Worm (Caenorhabditis elegans) whole organism, late embryonic: Measurements from ENCODE around the gene F49C5.9.
"Not testable (repeated sequence)": the region's sequence is repeated elsewhere in the genome, so short reads cannot be mapped to it uniquely, and the experiment has no call there.

Experiments
- C38D4.7 ChIP-seq: fragments of 200-800 bp; sonication (Bioruptor generic); optimal IDR thresholded peaks from 2 replicates; lab custom pipeline; 2018; ENCODE audit warnings: mild to moderate bottlenecking, missing genetic modification characterization, moderate library complexity, missing compliant biosample characterization
- F13H6.1 ChIP-seq: sonication (generic microtip); optimal IDR thresholded peaks from 2 replicates; lab custom pipeline; 2016; ENCODE audit warnings: missing genetic modification characterization, missing compliant biosample characterization
- K02D7.2 ChIP-seq: sonication (generic microtip); optimal IDR thresholded peaks from 2 replicates; lab custom pipeline; 2017; ENCODE audit warnings: mild to moderate bottlenecking, missing genetic modification characterization, missing compliant biosample characterization
- K09A11.1 ChIP-seq: sonication (generic microtip); optimal IDR thresholded peaks from 2 replicates; lab custom pipeline; 2017; ENCODE audit warnings: antibody characterized with exemption, mild to moderate bottlenecking, missing genetic modification characterization, missing compliant biosample characterization; ENCODE audit not compliant: insufficient read depth
- T23F11.4 ChIP-seq: fragments of 200-800 bp; sonication (Bioruptor generic); optimal IDR thresholded peaks from 2 replicates; lab custom pipeline; 2018; ENCODE audit warnings: mild to moderate bottlenecking, missing genetic modification characterization, missing compliant biosample characterization
- ama-1 ChIP-seq: fragments of 150-350 bp; optimal IDR thresholded peaks from 2 replicates; lab custom pipeline; 2014
- ceh-18 ChIP-seq: sonication (generic microtip); optimal IDR thresholded peaks from 2 replicates; lab custom pipeline; 2016; ENCODE audit warnings: missing genetic modification characterization, missing compliant biosample characterization
- ceh-24 ChIP-seq: sonication (generic microtip); optimal IDR thresholded peaks from 2 replicates; lab custom pipeline; 2016; ENCODE audit warnings: mild to moderate bottlenecking, missing genetic modification characterization, missing compliant biosample characterization
- ceh-30 ChIP-seq: fragments of 150-350 bp; optimal IDR thresholded peaks from 2 replicates; lab custom pipeline; 2014; ENCODE audit warnings: missing biosample characterization, missing genetic modification characterization
- ceh-48 ChIP-seq: sonication (generic microtip); optimal IDR thresholded peaks from 2 replicates; lab custom pipeline; 2016; ENCODE audit warnings: missing genetic modification characterization, inconsistent platforms, missing compliant biosample characterization
- ceh-9 ChIP-seq: sonication (generic microtip); optimal IDR thresholded peaks from 2 replicates; lab custom pipeline; 2016; ENCODE audit warnings: mild to moderate bottlenecking, missing genetic modification characterization, inconsistent platforms, missing compliant biosample characterization
- che-1 ChIP-seq: sonication (generic microtip); optimal IDR thresholded peaks from 2 replicates; lab custom pipeline; 2016; ENCODE audit warnings: mild to moderate bottlenecking, missing genetic modification characterization, missing compliant biosample characterization
- elt-2 ChIP-seq: sonication (generic microtip); optimal IDR thresholded peaks from 2 replicates; lab custom pipeline; 2016; ENCODE audit warnings: missing genetic modification reagents, missing genetic modification characterization, missing compliant biosample characterization
- ets-4 ChIP-seq: sonication (generic microtip); optimal IDR thresholded peaks from 2 replicates; lab custom pipeline; 2016; ENCODE audit warnings: missing genetic modification characterization, missing compliant biosample characterization
- eyg-1 ChIP-seq: sonication (generic microtip); optimal IDR thresholded peaks from 2 replicates; lab custom pipeline; 2016; ENCODE audit warnings: missing genotype, missing genetic modification characterization, missing compliant biosample characterization
- fkh-10 ChIP-seq: fragments of 150-350 bp; optimal IDR thresholded peaks from 2 replicates; lab custom pipeline; 2014; ENCODE audit warnings: missing biosample characterization, missing genetic modification reagents, missing genetic modification characterization
- fkh-6 ChIP-seq: sonication (generic microtip); optimal IDR thresholded peaks from 2 replicates; lab custom pipeline; 2016; ENCODE audit warnings: missing genetic modification characterization, missing compliant biosample characterization
- hlh-13 ChIP-seq: fragments of 200-800 bp; sonication (Bioruptor generic); optimal IDR thresholded peaks from 2 replicates; lab custom pipeline; 2018; ENCODE audit warnings: mild to moderate bottlenecking, missing genetic modification characterization, missing compliant biosample characterization
- hlh-15 ChIP-seq: sonication (generic microtip); optimal IDR thresholded peaks from 2 replicates; lab custom pipeline; 2016; ENCODE audit warnings: missing genetic modification characterization, missing compliant biosample characterization
- hlh-30 ChIP-seq: sonication (generic microtip); optimal IDR thresholded peaks from 2 replicates; lab custom pipeline; 2017; ENCODE audit warnings: antibody characterized with exemption, missing genetic modification characterization, missing compliant biosample characterization; ENCODE audit not compliant: insufficient read depth
- lim-6 ChIP-seq: sonication (generic microtip); optimal IDR thresholded peaks from 2 replicates; lab custom pipeline; 2016; ENCODE audit warnings: missing genetic modification characterization, missing compliant biosample characterization
- nhr-232 ChIP-seq: sonication (generic microtip); optimal IDR thresholded peaks from 2 replicates; lab custom pipeline; 2016; ENCODE audit warnings: missing genetic modification characterization, missing compliant biosample characterization
- odd-2 ChIP-seq: sonication (generic microtip); optimal IDR thresholded peaks from 2 replicates; lab custom pipeline; 2017; ENCODE audit warnings: antibody characterized with exemption, mild to moderate bottlenecking, missing genetic modification characterization, missing compliant biosample characterization
- pag-3 ChIP-seq: sonication (generic microtip); optimal IDR thresholded peaks from 2 replicates; lab custom pipeline; 2016; ENCODE audit warnings: missing compliant biosample characterization, missing genetic modification characterization, borderline replicate concordance
- pat-9 ChIP-seq: fragments of 200-800 bp; sonication (Bioruptor generic); optimal IDR thresholded peaks from 2 replicates; lab custom pipeline; 2018; ENCODE audit warnings: mild to moderate bottlenecking, missing genetic modification characterization, moderate library complexity, missing compliant biosample characterization
- pax-1 ChIP-seq: fragments of 150-350 bp; optimal IDR thresholded peaks from 2 replicates; lab custom pipeline; 2014; ENCODE audit warnings: missing biosample characterization, missing genetic modification characterization
- pros-1 ChIP-seq: fragments of 150-350 bp; optimal IDR thresholded peaks from 2 replicates; lab custom pipeline; 2014; ENCODE audit warnings: missing biosample characterization, missing genetic modification reagents, missing genetic modification characterization
- ref-2 ChIP-seq: sonication (generic microtip); optimal IDR thresholded peaks from 2 replicates; lab custom pipeline; 2016; ENCODE audit warnings: missing genetic modification characterization, missing compliant biosample characterization
- sox-2 ChIP-seq: fragments of 200-800 bp; sonication (Bioruptor generic); IDR thresholded peaks from 2 replicates; pipeline ENCODE4 v1.3.6; 2022; ENCODE audit warnings: missing genetic modification reagents, missing genetic modification characterization, missing compliant biosample characterization
- sox-4 ChIP-seq: sonication (generic microtip); optimal IDR thresholded peaks from 2 replicates; lab custom pipeline; 2017; ENCODE audit warnings: mild to moderate bottlenecking, missing genetic modification characterization, inconsistent platforms, missing compliant biosample characterization
- tbx-7 ChIP-seq: sonication (generic microtip); optimal IDR thresholded peaks from 2 replicates; lab custom pipeline; 2016; ENCODE audit warnings: missing genotype, missing genetic modification characterization, missing compliant biosample characterization
- ttx-3 ChIP-seq: sonication (generic microtip); optimal IDR thresholded peaks from 2 replicates; lab custom pipeline; 2016; ENCODE audit warnings: missing genetic modification reagents, missing genetic modification characterization, missing compliant biosample characterization
- unc-3 ChIP-seq, 2 experiments: fragments of 200-800 bp in 1 of 2; sonication (Bioruptor generic) in 1 of 2; sonication (generic microtip) in 1 of 2; conservative IDR thresholded peaks in 1 of 2; optimal IDR thresholded peaks in 1 of 2; 2 replicates each; pipeline versions ENCODE4 v1.3.6 to Lab custom; 2016 to 2022; ENCODE audit warnings: missing compliant biosample characterization in 2 of 2, missing genetic modification characterization in 2 of 2, missing genetic modification reagents in 1 of 2
- unc-55 ChIP-seq: sonication (generic microtip); optimal IDR thresholded peaks from 2 replicates; lab custom pipeline; 2017; ENCODE audit warnings: missing biosample characterization, missing genetic modification reagents, missing genetic modification characterization
- unc-86 ChIP-seq: sonication (generic microtip); optimal IDR thresholded peaks from 2 replicates; lab custom pipeline; 2016; ENCODE audit warnings: missing genetic modification characterization, missing compliant biosample characterization

Gene F49C5.9

ce11 chrII:12547547-12547946 lies 3.1 kb upstream of the F49C5.9 start, which contains the start of gene F49C5.16:
Gene F49C5.16, plus strand, starts transcription at chrII:12547847.
- TF ChIP-seq ceh-9 (tag; lab: Kevin White, UChicago) = no peak
- no peak for TF ChIP-seq hlh-13
- TF ChIP-seq ama-1 (lab: Kevin White, UChicago) = no peak
- no peak for TF ChIP-seq ceh-24 (tag; lab: Kevin White, UChicago)
- TF ChIP-seq pax-1 (tag; lab: Kevin White, UChicago) = no peak
- no peak for TF ChIP-seq ref-2 (tag; lab: Kevin White, UChicago)
- no peak for TF ChIP-seq ceh-18
- no peak for TF ChIP-seq K09A11.1 (tag; lab: Kevin White, UChicago)
- no peak for TF ChIP-seq ceh-30 (tag; lab: Kevin White, UChicago)
- TF ChIP-seq odd-2 = no peak
- no peak for TF ChIP-seq eyg-1 (tag; lab: Kevin White, UChicago)
- TF ChIP-seq tbx-7 = no peak
- no peak for TF ChIP-seq elt-2 (tag; lab: Kevin White, UChicago)
- no peak for TF ChIP-seq sox-2 (GFP tag; lab: Robert Waterston, UW)
- no peak for TF ChIP-seq pag-3 (tag; lab: Kevin White, UChicago)
- no peak for TF ChIP-seq T23F11.4 (GFP tag; lab: Kevin White, UChicago)
- no peak for TF ChIP-seq ttx-3 (tag; lab: Kevin White, UChicago)

DNA sequence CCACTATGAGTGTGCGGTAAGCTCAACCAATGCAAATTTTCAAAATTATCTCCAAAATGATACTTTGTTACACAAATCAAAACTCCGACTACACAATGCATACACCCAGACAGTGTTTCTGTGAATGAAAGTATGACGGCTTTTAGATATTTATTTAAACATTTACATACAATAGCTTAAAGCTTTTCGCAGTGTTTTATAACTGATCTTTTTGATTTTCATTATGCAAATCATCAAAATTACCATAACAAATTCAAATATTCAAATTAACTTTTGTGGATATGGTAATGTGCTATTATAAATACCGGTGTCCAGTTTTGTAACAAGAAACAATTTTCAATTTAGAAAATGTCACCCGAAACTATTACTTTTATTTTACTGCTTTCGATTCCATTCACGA lies 2.0 kb upstream of the F49C5.9 start, which contains the start of the genes F49C5.5 and F49C5.10:
Gene F49C5.5, minus strand, starts transcription at position 101 of the 400 bp plus-strand sequence.
Gene F49C5.10, plus strand, starts transcription at position 344 of the 400 bp plus-strand sequence.
- TF ChIP-seq F13H6.1 = no peak
- TF ChIP-seq pros-1 (tag; lab: Kevin White, UChicago) = no peak
- TF ChIP-seq ceh-24 (tag; lab: Kevin White, UChicago) = no peak
- no peak for TF ChIP-seq lim-6 (tag; lab: Kevin White, UChicago)
- TF ChIP-seq hlh-15 (tag; lab: Kevin White, UChicago) = no peak
- TF ChIP-seq pat-9 (tag; lab: Kevin White, UChicago) = no peak

- no peak for TF ChIP-seq unc-3 (GFP tag; conservative IDR thresholded peaks at IDR 0.05; lab: Robert Waterston, UW)
- no peak for TF ChIP-seq unc-3 (tag; optimal IDR thresholded peaks at IDR 0.05; lab: Kevin White, UChicago)
- peak; percentile 89 for TF ChIP-seq elt-2 (tag; lab: Kevin White, UChicago)
- TF ChIP-seq K02D7.2 = no peak
- TF ChIP-seq unc-86 (tag; lab: Kevin White, UChicago) = no peak
- TF ChIP-seq unc-55 (GFP tag; lab: Kevin White, UChicago) = no peak
These were observed 1.8 kb downstream of the F49C5.9 start for ce11 chrII:12542594-12542997.

DNA sequence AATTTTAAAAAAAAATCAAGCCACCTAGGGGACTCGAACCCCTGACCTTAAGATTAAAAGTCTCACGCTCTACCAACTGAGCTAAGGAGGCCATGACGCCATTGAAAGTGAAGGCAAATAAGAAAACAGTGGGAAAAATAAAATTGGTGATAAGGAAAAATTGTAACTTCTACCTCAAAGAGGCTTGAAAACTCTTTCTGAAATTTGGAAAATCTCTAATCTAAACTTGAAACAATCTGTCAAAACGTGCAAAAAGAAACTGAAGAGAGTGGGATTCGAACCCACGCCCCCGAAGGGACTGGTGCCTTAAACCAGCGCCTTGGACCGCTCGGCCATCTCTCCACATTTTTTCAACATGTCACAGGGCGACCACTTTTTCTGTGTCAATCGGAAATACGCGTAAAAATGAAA lies 2.8 kb downstream of the F49C5.9 start:
- peak; percentile 26 for TF ChIP-seq elt-2 (tag; lab: Kevin White, UChicago)

DNA sequence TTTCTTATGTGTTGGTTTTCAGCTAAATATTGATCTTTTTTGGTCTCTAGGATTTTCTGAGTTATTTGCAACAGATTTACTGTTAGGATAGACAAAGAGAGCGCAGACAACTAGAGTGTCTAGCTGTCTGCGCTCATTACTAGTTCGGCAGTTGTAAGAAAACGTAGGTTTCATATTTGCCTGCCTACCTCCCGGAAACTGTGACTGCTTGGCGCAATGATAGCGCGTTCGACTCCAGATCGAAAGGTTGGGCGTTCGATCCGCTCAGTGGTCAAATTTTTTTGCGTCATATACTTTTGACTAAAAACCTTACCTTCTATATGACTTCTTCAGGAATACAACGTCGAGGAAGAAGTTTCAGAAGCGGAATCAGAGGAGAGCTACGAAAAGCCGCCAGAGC lies 5.0 kb downstream of the F49C5.9 start:
- no peak for TF ChIP-seq sox-4 (tag; lab: Kevin White, UChicago)
- no peak for TF ChIP-seq nhr-232 (tag; lab: Kevin White, UChicago)
- TF ChIP-seq fkh-10 (GFP tag; lab: Kevin White, UChicago) = no peak
- TF ChIP-seq C38D4.7 (GFP tag; lab: Kevin White, UChicago) = no peak
- TF ChIP-seq hlh-30 (tag; lab: Kevin White, UChicago) = no peak
- no peak for TF ChIP-seq ets-4 (tag; lab: Kevin White, UChicago)
- TF ChIP-seq, all 69 proteins: peak for 0

DNA sequence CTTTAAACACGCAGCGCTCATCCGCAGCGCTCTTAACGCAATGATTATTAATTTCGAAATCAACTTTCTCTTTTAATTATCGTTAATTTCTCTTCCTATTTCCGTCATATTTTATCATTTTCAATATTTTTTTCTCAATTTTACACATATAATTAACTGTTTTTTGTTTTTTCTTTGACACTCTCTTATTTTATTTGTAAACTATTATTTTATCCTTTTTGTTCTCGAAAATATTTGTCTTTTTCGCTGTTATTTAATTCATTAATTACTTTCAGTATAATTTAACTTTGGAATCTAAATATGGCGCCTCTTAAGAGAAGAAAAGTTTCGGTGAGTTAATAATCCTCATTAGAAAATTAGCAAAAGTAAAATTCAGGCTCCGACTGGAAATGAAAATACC lies 8.2 kb downstream of the F49C5.9 start, which contains the start of gene F49C5.3:
Gene F49C5.3, plus strand, starts transcription at position 301 of the 400 bp plus-strand sequence.
- not testable (repeated sequence) for TF ChIP-seq fkh-6, ceh-48, che-1 (tag; lab: Kevin White, UChicago)
